Worm (Caenorhabditis elegans): ENCODE measurements around the gene Y70C5C.1.

ce11 chrV:16687227-16687626 is 12.8 kb upstream of the Y70C5C.1 start, which contains the start of gene srz-102:
- no peak for TF ChIP-seq dao-5 (tag; optimal IDR thresholded peaks at IDR 0.05)
- TF ChIP-seq him-1 (tag; optimal IDR thresholded peaks at IDR 0.05) = no peak
- TF ChIP-seq W03F9.2 (tag; optimal IDR thresholded peaks at IDR 0.05) = no peak

All from whole organism, L4/young adult.